Fruit fly (Drosophila melanogaster): ENCODE data around the gene Hmgcr.

- TF ChIP-seq unc-4 (GFP tag; IDR thresholded peaks at IDR 0.05; ENCODE audit: partially characterized antibody): no peak
- TF ChIP-seq Mes4 (GFP tag; optimal IDR thresholded peaks at IDR 0.05): no peak
- TF ChIP-seq Nf-YA (GFP tag; IDR thresholded peaks at IDR 0.05): no peak
- no peak for TF ChIP-seq MBD-R2 (GFP tag; IDR thresholded peaks at IDR 0.05)
- no peak for TF ChIP-seq Hey (tag; optimal IDR thresholded peaks at IDR 0.05)
- no peak for TF ChIP-seq ttk (GFP tag; IDR thresholded peaks at IDR 0.05)
- TF ChIP-seq pzg (GFP tag; optimal IDR thresholded peaks at IDR 0.05): no peak
These were observed 52.0 kb downstream of the Hmgcr start for dm6 chr3R:23784925-23785680.
